Worm (Caenorhabditis elegans) whole organism, dauer: ENCODE results near the gene nstp-9.

ENCODE experiments used
- unc-62 ChIP-seq: sonication (generic microtip); optimal IDR thresholded peaks from 2 replicates; lab custom pipeline; 2017; ENCODE audit warnings: missing biosample characterization, missing genetic modification reagents, missing genetic modification characterization

The nstp-9 gene

DNA sequence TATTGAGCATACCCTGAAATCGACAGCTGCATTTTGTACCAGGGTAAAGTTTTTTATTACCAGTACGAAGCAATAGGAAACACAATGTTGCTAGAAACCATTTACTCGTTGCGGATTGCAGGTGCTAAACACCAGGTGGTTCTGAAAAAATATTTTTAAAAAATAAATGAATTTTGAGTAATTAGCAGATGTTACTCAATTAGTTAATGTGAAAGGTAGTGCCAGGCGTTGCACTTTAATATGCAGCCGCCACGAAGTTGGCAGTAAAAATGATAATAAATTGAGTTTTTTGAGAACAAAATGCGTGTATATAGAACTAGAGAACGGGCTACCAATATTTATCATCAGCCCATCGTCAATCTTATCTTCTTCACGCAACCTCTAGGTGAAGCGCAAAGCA is at the start of gene nstp-9:
nstp-9 (minus strand) TSS at position 101 of the 400 bp plus-strand sequence.
- TF ChIP-seq unc-62 (GFP tag; lab: Kevin White, UChicago), result no peak

DNA sequence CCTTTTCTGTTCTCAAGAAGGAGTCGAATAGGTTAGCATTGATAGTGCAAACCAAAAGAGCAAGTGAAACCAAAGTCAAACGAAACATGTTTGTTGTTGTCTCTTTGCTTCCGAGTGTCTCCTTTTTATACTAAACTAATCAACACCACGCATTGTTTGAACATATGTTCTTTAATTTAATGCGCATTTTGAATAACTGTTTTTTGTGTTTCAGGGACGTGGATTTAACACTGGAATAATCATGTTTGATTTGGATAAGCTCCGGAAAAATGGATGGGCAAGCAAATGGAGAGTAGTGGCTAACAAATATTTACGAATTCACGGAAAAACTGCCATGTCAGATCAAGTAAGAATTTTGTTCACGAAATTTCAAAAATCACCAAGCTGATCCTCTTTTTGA is 48.2 kb upstream of the nstp-9 start, which contains the start of gene K09C8.9:
K09C8.9 (minus strand) TSS at position 101 of the 400 bp plus-strand sequence.
- no peak for TF ChIP-seq unc-62 (GFP tag; lab: Kevin White, UChicago)

DNA sequence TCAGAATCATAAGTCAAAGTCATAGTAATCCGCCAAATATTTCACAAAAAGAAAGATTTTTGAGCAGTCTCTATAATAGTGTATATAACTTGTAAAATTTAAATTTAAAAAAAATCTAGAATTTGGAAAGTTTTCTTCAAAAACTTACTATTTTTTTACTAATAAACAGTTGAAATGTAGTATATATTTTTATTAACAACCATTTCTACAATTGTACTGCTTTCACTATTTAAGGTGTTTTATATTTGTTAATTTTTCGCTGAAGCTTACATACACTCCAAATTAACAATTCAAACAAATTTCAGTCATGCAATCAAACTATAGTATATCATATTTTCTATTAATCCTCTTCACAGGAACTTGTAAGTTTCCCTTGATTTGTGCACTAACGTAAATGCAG is 46.7 kb upstream of the nstp-9 start, which contains the start of gene lge-1:
lge-1 (plus strand) TSS at position 301 of the 400 bp plus-strand sequence.
- TF ChIP-seq unc-62 (GFP tag; lab: Kevin White, UChicago), result no peak

DNA sequence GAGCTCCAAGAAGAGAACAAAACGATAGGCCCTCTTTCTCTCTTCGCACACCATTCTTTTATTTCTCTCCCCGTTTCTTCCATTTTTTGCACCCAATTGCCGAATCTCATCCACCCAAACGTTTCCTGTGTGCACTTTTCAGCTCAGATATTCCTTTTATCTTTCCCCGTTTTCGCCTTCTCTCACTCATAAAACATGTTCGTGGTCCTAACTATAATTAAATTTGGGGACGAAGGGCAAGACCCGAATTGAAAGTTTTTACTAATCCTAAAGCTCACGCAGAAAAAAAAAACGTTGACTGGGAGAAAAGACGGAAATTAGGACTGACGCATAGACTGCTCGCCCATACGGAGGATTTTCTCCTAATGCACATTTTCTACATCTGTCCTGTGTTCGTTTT is 46.0 kb upstream of the nstp-9 start:
- no peak for TF ChIP-seq unc-62 (GFP tag; lab: Kevin White, UChicago)

DNA sequence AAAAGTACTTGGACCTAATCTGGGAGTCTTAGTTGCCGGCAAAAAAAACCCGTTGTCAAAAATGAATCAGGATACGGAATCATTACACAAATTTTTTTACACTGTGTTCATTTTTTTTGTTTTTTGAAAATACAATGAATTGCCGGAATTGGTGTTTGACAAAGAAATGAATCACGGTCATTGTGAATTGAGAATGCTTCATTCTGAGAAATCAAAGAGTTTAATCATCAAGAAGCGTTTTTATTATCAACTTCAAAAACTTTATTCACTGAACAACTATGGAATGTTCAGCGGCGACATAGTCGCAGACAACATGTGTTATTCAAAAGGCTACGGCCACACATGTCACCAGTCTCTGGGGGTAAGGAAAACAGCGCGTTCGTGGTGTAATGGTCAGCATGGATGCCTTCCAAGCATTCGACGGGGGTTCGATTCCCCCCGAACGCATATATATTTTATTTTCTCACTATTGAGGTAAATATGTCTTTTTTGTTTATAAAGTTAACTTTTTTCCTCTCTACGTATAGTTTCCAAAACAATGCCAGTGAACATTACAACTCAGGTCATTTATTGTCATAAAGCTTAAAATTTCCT is 44.0 kb upstream of the nstp-9 start, which contains the start of gene nas-10:
nas-10 (minus strand) TSS at position 51 of the 594 bp plus-strand sequence.
- no peak for TF ChIP-seq unc-62 (GFP tag; lab: Kevin White, UChicago)

DNA sequence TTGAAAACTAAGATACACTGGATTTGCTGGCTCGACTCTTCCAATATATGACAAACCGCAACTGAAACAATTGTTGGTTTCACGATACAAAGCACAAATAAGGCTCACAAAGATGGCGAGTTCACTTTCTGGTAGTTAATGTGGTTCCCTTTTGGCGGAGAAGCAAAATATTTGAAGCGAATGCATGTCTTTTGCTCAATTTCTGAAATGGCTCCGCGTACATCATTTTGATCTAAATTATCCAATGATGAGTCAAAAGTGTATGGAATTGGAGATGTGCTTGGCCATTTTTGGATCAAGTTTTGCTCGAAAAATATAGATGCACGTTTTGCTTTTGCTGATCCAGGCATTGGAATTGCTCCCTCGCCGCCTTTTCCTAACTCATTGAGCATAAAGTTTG is 42.2 kb upstream of the nstp-9 start:
- TF ChIP-seq unc-62 (GFP tag; lab: Kevin White, UChicago), result no peak

DNA sequence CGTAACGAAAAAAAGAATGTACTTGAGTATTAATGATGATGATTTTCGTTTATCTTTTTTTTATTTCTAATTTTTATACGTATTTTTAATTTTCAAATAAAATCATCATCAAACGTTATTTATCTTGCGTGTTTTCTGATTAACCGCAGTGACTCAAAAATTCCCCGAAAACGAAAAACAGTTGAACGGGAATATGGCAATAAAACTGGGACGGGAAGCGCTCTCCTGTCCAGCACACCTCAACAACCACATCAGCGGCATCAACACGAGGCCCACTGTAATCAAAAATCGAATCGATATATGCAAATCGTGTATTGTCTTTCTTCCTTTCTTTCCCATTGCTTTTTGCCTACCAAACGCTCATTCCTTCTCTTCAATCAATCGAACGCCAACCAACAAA is 39.6 kb upstream of the nstp-9 start, which contains the start of gene K09C8.2:
K09C8.2 (plus strand) TSS at position 301 of the 400 bp plus-strand sequence.
- no peak for TF ChIP-seq unc-62 (GFP tag; lab: Kevin White, UChicago)

DNA sequence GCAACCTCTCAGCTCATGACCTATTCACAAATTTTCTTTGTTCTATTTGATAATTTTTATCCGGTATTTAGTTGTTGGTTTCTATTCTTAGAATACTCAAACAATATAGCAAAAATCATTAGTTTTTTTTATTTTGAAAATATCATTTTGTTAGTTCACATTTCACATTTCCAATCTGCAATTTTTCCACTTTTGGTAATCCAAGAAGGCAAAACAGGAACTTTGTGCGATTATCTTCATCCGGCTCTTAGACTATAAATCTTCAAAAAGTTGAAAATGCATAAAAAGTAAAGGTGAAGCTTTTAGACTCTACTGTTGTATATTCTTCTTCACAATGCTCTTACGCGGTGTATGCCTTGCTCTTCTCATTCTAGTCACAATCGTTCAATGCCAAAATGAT is 38.9 kb upstream of the nstp-9 start, which contains the start of gene nlp-19:
nlp-19 (plus strand) TSS at position 301 of the 400 bp plus-strand sequence.
- no peak for TF ChIP-seq unc-62 (GFP tag; lab: Kevin White, UChicago)

DNA sequence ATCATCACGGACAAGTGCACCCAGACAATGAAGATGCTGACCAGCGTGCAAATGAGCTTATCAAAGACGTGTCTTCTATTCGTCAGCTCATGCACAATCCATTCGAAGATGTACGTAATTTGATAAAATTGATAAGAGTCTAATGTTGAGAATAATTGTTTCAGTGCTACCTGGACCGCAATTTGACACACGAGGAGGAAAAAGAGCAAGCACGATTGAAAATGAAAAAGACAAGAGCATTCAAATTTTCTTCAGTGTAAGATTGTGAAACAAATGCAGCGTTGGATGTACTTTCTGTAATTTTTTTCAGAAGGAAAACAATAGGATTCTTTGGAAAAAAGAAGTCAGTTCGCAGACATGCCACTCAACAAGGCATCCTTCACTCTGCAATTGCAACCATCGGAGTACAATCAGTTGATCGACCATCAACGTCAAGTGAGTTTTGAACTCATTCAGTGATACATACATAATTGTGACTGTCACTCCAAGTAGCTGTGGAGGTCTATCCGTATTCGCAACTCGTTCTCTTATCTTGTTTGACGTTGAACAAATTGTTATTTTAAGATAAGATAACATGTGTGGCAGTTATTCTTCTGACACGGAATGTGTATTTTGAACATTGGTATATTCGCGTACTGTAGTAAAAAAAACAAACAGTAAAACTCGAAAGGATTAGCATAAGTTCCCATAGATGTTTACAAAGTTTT is 37.6 kb upstream of the nstp-9 start:
- TF ChIP-seq unc-62 (GFP tag; lab: Kevin White, UChicago), result no peak

DNA sequence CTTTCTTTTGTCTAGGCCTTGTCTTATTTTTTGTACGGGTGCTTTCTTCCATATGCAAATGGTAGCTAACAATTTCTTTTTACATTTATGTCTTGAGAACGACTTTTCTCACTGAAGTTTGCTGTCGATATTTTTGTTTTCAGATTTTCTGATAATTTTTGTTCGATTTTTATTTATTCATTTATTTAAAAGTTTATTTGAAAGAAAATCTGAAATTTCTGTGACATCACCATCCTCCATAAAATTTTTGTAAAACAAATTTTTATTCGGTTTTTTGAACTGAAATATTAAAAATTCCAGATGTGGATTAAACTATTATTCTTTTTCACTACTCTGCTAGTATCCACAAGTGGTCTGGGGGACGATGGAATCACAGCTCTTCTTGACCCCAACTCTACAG is 34.3 kb upstream of the nstp-9 start, which contains the start of gene pbo-4:
pbo-4 (plus strand) TSS at position 301 of the 400 bp plus-strand sequence.
- no peak for TF ChIP-seq unc-62 (GFP tag; lab: Kevin White, UChicago)

DNA sequence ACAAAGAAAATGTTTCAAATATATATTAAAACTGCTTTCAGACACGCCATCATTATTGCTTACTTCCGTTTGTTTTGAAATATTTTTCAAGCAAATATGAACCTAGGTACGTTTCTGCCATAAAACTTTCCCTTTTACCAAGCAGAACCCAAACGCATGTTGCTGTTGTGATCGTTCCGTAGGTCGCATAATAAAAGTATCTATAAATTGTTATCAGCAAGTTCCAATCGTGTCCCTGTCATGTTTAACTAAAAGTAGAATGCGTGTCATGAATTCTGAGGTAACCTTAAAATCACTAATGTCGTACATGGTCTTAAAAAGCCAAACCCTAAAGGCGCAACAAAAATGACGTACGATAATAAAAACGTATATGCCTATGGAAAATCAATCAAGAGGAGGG is 32.4 kb upstream of the nstp-9 start:
- TF ChIP-seq unc-62 (GFP tag; lab: Kevin White, UChicago), result no peak

DNA sequence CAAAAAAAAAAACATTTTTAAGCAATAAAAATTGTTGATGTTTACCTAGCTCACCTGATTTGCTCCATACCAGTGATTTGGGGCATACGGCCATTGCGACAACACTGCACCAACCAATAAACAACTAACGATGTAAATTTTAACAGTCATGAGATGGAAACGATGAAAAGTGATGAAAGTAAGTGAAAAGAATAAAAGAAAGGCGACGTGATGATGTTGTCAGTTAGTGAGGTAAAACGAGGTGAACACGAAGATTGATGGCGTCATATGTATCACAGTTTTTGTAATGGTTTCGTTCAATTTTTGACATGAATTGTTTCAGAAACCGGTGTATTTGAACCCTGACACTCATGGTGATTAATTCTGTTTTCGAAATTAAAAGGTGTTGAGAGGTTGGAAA is 31.7 kb upstream of the nstp-9 start, which contains the start of gene K09C8.7:
K09C8.7 (minus strand) TSS at position 226 of the 400 bp plus-strand sequence.
- no peak for TF ChIP-seq unc-62 (GFP tag; lab: Kevin White, UChicago)

DNA sequence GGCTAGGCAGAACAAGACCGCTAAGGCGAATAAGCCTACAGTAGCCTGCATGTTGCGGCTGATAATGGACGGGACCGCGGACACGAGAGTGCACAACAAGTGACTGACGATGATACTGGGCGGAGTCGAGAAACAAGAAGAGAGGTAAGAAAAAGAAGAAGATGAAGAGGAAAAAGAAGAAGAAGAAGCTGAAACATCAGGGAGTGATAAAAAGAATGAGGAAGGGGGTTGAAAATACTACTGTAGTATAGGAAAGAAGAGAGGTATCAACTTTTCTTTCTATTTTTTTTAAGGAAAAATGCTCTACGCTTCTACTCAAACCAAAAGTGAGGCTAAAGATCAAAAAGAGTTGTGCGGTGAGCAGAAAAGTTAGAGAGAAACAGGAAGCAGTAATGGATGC is 29.3 kb upstream of the nstp-9 start, which contains the start of gene T21B6.3:
T21B6.3 (minus strand) TSS at position 101 of the 400 bp plus-strand sequence.
- no peak for TF ChIP-seq unc-62 (GFP tag; lab: Kevin White, UChicago)

DNA sequence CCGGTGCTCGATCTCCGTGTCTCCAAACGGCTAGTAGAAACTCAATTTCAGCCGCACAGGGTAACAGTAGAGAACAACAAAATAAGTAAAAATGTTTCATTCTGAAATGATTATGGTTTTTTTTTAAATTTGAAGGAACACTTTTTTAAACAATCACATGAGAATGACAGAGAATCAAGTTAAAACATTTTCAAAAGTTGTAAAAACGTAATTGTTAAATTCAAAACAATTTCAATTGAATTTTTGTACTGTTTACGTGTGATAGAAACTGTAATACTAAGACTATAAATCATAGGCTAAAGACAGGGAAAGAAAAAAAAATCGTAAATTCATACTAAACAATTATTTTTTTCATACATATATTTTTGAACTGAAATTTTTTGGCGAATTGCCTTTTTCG is 21.7 kb upstream of the nstp-9 start, which contains the start of gene pho-7:
pho-7 (minus strand) TSS at position 101 of the 400 bp plus-strand sequence.
- TF ChIP-seq unc-62 (GFP tag; lab: Kevin White, UChicago), result no peak

DNA sequence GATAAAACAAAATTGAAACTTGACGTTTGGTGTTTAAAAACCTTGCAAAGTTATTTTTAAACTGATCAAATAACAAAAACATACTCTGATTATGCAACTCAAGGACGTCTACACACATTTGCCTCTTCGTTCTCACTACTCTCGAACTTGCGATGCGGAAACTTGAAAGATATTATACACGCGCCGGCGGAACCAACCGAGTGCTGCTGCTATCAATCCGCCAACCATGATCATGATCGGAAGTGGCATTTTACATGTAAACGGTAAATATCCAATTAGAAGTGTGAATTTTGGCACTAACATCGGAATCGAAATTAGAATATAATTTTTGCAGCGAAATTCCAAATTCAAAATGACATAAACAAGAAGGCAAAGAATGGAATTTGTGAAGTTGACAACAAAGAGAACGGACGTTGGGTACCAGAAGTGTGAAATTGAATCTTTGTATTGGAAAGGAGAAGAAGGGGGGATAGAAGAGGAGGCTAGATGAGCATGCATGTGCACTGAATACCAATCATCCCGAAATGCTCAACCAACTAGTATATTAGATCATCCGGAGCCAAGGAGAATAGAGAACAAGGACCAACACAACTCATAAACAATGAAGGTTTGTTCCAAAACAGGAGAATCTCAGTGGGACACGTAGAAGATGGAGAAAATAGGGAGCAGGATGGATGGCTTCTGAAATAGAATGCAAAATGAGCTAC is 13.9 kb upstream of the nstp-9 start:
- TF ChIP-seq unc-62 (GFP tag; lab: Kevin White, UChicago), result no peak
